Worm (Caenorhabditis elegans): Measurements from ENCODE around the gene clec-65.

DNA sequence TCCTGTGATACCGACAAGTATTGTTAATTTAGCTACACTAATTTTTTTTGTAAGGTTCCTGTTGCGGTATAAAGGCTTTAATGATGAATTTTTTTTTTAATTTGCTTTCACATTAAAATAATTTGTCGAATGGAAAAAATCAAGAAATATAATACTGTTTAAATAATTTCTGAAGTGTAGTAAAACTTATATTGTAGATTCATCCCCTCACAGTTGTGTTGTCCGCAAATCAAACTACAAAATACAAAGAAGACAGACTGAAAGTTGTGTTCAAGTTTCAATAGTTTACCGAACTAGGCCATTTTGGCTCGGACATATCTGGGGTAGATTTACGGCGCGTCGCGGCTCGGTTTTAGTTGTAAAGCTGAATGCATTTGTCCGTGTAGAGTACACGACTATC lies 3.8 kb upstream of the clec-65 start:
- TF ChIP-seq scrt-1 (GFP tag; IDR thresholded peaks at IDR 0.05), result no peak
- no peak for TF ChIP-seq tra-4 (tag; optimal IDR thresholded peaks at IDR 0.05)
